Worm (Caenorhabditis elegans): ENCODE data around the gene pot-2.

pot-2 gene

ce11 chrII:14496809-14497208, 27.2 kb upstream of the pot-2 start (continued):
- TF ChIP-seq pha-4 (tag; optimal IDR thresholded peaks at IDR 0.05): peak; percentile 87

ce11 chrII:14497848-14498247, 26.1 kb upstream of the pot-2 start, which contains the start of gene dhs-8:
dhs-8 (plus strand) TSS chrII:14498026.
- TF ChIP-seq nhr-43 (tag; optimal IDR thresholded peaks at IDR 0.05; ENCODE audit: poor library complexity, severe bottlenecking) (peak; percentile 15), ama-1 (optimal IDR thresholded peaks at IDR 0.05) (no peak), ztf-4 (tag; optimal IDR thresholded peaks at IDR 0.05) (no peak)

DNA sequence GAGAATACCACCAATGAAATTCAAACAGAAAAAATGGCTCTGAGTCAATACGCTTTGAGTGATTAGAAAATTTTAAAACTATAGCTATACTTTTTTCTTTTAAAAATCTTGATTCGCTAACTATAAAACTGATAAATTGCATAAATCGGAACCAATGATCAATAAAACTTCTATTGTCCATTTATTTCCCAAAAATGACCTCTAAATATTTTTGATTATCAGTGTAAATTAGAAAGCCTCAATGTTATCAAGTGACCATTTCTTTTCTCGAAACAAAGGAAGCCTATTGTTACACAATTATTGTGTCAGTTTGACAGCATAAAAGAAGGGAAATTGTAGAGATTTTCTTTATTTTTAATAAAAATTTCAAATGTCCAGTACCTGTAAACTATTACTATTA, 23.9 kb upstream of the pot-2 start, which contains the start of gene K10H10.4:
Gene K10H10.4 (plus strand): TSS at position 301 of the 400 bp plus-strand sequence.
- TF ChIP-seq tbx-2 (tag; optimal IDR thresholded peaks at IDR 0.05) (no peak), mml-1 (tag; optimal IDR thresholded peaks at IDR 0.05) (no peak)

ce11 chrII:14501447-14501846, 22.5 kb upstream of the pot-2 start, which contains the start of gene K10H10.5:
K10H10.5 (plus strand) TSS chrII:14501747.
- no peak for TF ChIP-seq elt-1 (tag; optimal IDR thresholded peaks at IDR 0.05)
- TF ChIP-seq fkh-10 (GFP tag; optimal IDR thresholded peaks at IDR 0.05): no peak
- no peak for TF ChIP-seq zag-1 (tag; optimal IDR thresholded peaks at IDR 0.05)
- no peak for TF ChIP-seq egl-27 (tag; optimal IDR thresholded peaks at IDR 0.05)
- no peak for TF ChIP-seq ztf-4 (tag; optimal IDR thresholded peaks at IDR 0.05)
- TF ChIP-seq lsy-12 (tag; optimal IDR thresholded peaks at IDR 0.05): no peak
- TF ChIP-seq nhr-237 (tag; optimal IDR thresholded peaks at IDR 0.05): no peak
- TF ChIP-seq fkh-2 (tag; optimal IDR thresholded peaks at IDR 0.05): no peak
- TF ChIP-seq nhr-25 (tag; optimal IDR thresholded peaks at IDR 0.05): no peak
- TF ChIP-seq aly-2 (tag; optimal IDR thresholded peaks at IDR 0.05): no peak
- TF ChIP-seq lin-39 (tag; optimal IDR thresholded peaks at IDR 0.05): no peak
- no peak for TF ChIP-seq skn-1 (tag; optimal IDR thresholded peaks at IDR 0.05)

ce11 chrII:14502997-14503396, 21.0 kb upstream of the pot-2 start, which contains the start of gene K10H10.6:
K10H10.6 (plus strand) TSS chrII:14503297.
- no peak for TF ChIP-seq fkh-2 (tag; optimal IDR thresholded peaks at IDR 0.05)
- no peak for TF ChIP-seq ceh-9 (tag; optimal IDR thresholded peaks at IDR 0.05)
- TF ChIP-seq mml-1 (tag; optimal IDR thresholded peaks at IDR 0.05): no peak
- no peak for TF ChIP-seq nfya-1 (tag; optimal IDR thresholded peaks at IDR 0.05; ENCODE audit: insufficient read depth)
- no peak for TF ChIP-seq nhr-77 (tag; optimal IDR thresholded peaks at IDR 0.05)
- TF ChIP-seq egl-5 (tag; optimal IDR thresholded peaks at IDR 0.05): no peak
- TF ChIP-seq zag-1 (tag; optimal IDR thresholded peaks at IDR 0.05): no peak
- TF ChIP-seq snpc-4 (tag; optimal IDR thresholded peaks at IDR 0.05): no peak
- TF ChIP-seq elt-2 (tag; optimal IDR thresholded peaks at IDR 0.05): no peak
- no peak for TF ChIP-seq lsy-12 (tag; optimal IDR thresholded peaks at IDR 0.05)
- TF ChIP-seq nhr-11 (tag; optimal IDR thresholded peaks at IDR 0.05): no peak
- TF ChIP-seq nhr-237 (tag; optimal IDR thresholded peaks at IDR 0.05): no peak
- no peak for TF ChIP-seq nhr-25 (tag; optimal IDR thresholded peaks at IDR 0.05)
- TF ChIP-seq elt-1 (tag; optimal IDR thresholded peaks at IDR 0.05): no peak
- no peak for TF ChIP-seq fkh-10 (GFP tag; optimal IDR thresholded peaks at IDR 0.05)
- no peak for TF ChIP-seq ztf-4 (tag; optimal IDR thresholded peaks at IDR 0.05)
- TF ChIP-seq ZK546.5 (tag; optimal IDR thresholded peaks at IDR 0.05): no peak

DNA sequence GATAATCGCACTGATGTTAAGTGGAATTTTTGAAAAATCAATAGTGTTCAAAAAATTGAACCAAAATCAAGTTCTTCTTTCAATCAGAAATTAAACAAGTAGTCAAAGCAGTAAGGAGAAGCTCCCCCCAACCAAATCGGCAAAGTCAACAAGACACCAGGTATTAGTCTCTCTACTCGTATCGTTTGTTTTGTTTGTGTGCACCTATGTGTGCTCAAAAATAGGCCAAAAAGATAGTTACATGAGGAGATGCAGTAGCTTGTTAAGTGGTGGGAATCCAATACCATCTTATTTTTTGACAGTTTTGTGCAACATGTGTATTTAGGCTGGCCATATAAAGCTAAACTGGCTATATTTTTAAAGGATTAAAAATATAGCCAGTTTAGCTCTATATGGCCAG, 17.7 kb upstream of the pot-2 start, which contains the start of gene K10H10.12:
Gene K10H10.12 (minus strand): TSS at position 101 of the 400 bp plus-strand sequence.
- TF ChIP-seq egl-5 (tag; optimal IDR thresholded peaks at IDR 0.05) (no peak), pha-4 (tag; optimal IDR thresholded peaks at IDR 0.05) (peak; percentile 41)

- no peak for TF ChIP-seq elt-2 (tag; optimal IDR thresholded peaks at IDR 0.05)
- no peak for TF ChIP-seq nhr-25 (tag; optimal IDR thresholded peaks at IDR 0.05)
- no peak for TF ChIP-seq snpc-4 (tag; optimal IDR thresholded peaks at IDR 0.05)
- TF ChIP-seq ama-1 (optimal IDR thresholded peaks at IDR 0.05): no peak
- TF ChIP-seq elt-1 (tag; optimal IDR thresholded peaks at IDR 0.05): no peak
- TF ChIP-seq nhr-23 (tag; optimal IDR thresholded peaks at IDR 0.05): no peak
- TF ChIP-seq R02D3.7 (tag; optimal IDR thresholded peaks at IDR 0.05): no peak
- no peak for TF ChIP-seq egl-27 (tag; optimal IDR thresholded peaks at IDR 0.05)
- no peak for TF ChIP-seq fos-1 (tag; optimal IDR thresholded peaks at IDR 0.05)
- no peak for TF ChIP-seq daf-12 (tag; optimal IDR thresholded peaks at IDR 0.05)
- no peak for TF ChIP-seq hmg-11 (tag; optimal IDR thresholded peaks at IDR 0.05)
- no peak for TF ChIP-seq ZK546.5 (tag; optimal IDR thresholded peaks at IDR 0.05)
- no peak for TF ChIP-seq nhr-11 (tag; optimal IDR thresholded peaks at IDR 0.05)
- TF ChIP-seq aly-2 (tag; optimal IDR thresholded peaks at IDR 0.05): no peak
- no peak for TF ChIP-seq unc-39 (tag; optimal IDR thresholded peaks at IDR 0.05)
- TF ChIP-seq unc-62 (GFP tag; optimal IDR thresholded peaks at IDR 0.05): no peak
- TF ChIP-seq lsy-12 (tag; optimal IDR thresholded peaks at IDR 0.05): no peak
- TF ChIP-seq eor-1 (tag; optimal IDR thresholded peaks at IDR 0.05): no peak
- TF ChIP-seq nhr-12 (tag; optimal IDR thresholded peaks at IDR 0.05): no peak
- no peak for TF ChIP-seq lin-15B (tag; optimal IDR thresholded peaks at IDR 0.05)
These were observed 16.4 kb upstream of the pot-2 start, which contains the start of the genes K10H10.7 and K10H10.10 for ce11 chrII:14507563-14507962. K10H10.7 (minus strand) TSS chrII:14507663. K10H10.10 (plus strand) TSS chrII:14507766.
